Fruit fly (Drosophila melanogaster): ENCODE data around the gene spartin.
A peak's percentile ranks its signal among the peaks of the same experiment; 100 is the strongest.

Gene spartin

dm6 chr3R:4687207-4687606, 32.6 kb downstream of the spartin start (continued):
- TF ChIP-seq acj6 (GFP tag; optimal IDR thresholded peaks at IDR 0.05) (peak; percentile 63), CG10631 (GFP tag; optimal IDR thresholded peaks at IDR 0.05) (peak; percentile 71), achi (GFP tag; optimal IDR thresholded peaks at IDR 0.05) (peak; percentile 74), Gug (GFP tag; IDR thresholded peaks at IDR 0.05) (peak; percentile 56; the same call in 1 of the 2 replicates), Eip78C (GFP tag) (peak; percentile 82), salr (GFP tag; optimal IDR thresholded peaks at IDR 0.05) (peak; percentile 22 to 73), Hr38 (GFP tag; optimal IDR thresholded peaks at IDR 0.05) (no peak), Sox102F (GFP tag; optimal IDR thresholded peaks at IDR 0.05) (no peak), CG7368 (GFP tag; optimal IDR thresholded peaks at IDR 0.05) (peak; percentile 44), Sox15 (GFP tag; optimal IDR thresholded peaks at IDR 0.05) (no peak), fkh (GFP tag; optimal IDR thresholded peaks at IDR 0.05) (no peak), eg (GFP tag; IDR thresholded peaks at IDR 0.05) (peak; percentile 65; the same call in 1 of the 3 replicates), CG31627 (GFP tag; optimal IDR thresholded peaks at IDR 0.05) (peak; percentile 23), CG6792 (GFP tag; optimal IDR thresholded peaks at IDR 0.05) (peak; percentile 27), pdm3 (GFP tag; optimal IDR thresholded peaks at IDR 0.05) (peak; percentile 56), fd59A (GFP tag; optimal IDR thresholded peaks at IDR 0.05) (peak; percentile 12), spab (GFP tag; optimal IDR thresholded peaks at IDR 0.05) (peak; percentile 13), CG6808 (GFP tag; optimal IDR thresholded peaks at IDR 0.05) (peak; percentile 4), CG3032 (tag; optimal IDR thresholded peaks at IDR 0.05) (peak; percentile 29), Ets96B (tag; optimal IDR thresholded peaks at IDR 0.05) (peak; percentile 45), dac (GFP tag; optimal IDR thresholded peaks at IDR 0.05) (peak; percentile 16), Hr4 (GFP tag; optimal IDR thresholded peaks at IDR 0.05) (peak; percentile 64), Met (GFP tag; optimal IDR thresholded peaks at IDR 0.05) (peak; percentile 11), CG16779 (tag; optimal IDR thresholded peaks at IDR 0.05) (no peak), OdsH (GFP tag; optimal IDR thresholded peaks at IDR 0.05) (peak; percentile 61), Eip93F (GFP tag; optimal IDR thresholded peaks at IDR 0.05) (no peak), Blimp-1 (GFP tag; optimal IDR thresholded peaks at IDR 0.05) (no peak), CG6854 (GFP tag; optimal IDR thresholded peaks at IDR 0.05) (no peak), CG8632 (GFP tag; optimal IDR thresholded peaks at IDR 0.05) (no peak), lz (GFP tag; optimal IDR thresholded peaks at IDR 0.05) (peak; percentile 8)

DNA sequence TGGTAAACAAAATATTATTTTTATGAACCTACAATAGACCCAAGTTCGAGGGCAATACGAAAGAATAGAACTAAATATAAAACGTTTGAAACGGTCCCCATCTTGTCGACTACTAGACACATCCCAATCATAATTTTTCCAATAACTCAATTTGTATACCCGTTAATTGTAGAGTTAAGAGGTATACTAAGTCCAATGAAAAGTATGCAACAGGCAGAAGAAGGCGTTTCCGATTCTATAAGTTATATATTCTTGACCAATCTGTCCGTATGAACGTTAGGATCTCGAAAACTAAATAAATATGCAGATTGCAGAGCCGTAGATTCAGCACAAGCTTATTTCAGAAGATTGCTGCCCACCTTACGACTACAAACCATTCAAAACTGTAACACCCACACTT, 35.9 kb downstream of the spartin start, which contains the start of gene CG33927:
Gene CG33927 (minus strand): TSS at position 101 of the 400 bp plus-strand sequence.
- no peak for TF ChIP-seq Ets96B (tag; optimal IDR thresholded peaks at IDR 0.05)
- no peak for TF ChIP-seq fd59A (GFP tag; optimal IDR thresholded peaks at IDR 0.05)
- TF ChIP-seq Sox102F (GFP tag; optimal IDR thresholded peaks at IDR 0.05) = no peak
- no peak for TF ChIP-seq vri (GFP tag; optimal IDR thresholded peaks at IDR 0.05)
- no peak for TF ChIP-seq ss (GFP tag; optimal IDR thresholded peaks at IDR 0.05)
- TF ChIP-seq eg (GFP tag; IDR thresholded peaks at IDR 0.05) = no peak
- TF ChIP-seq Eip75B (GFP tag; optimal IDR thresholded peaks at IDR 0.05) = no peak

dm6 chr3R:4694805-4695204, 40.2 kb downstream of the spartin start:
- TF ChIP-seq salr (GFP tag; optimal IDR thresholded peaks at IDR 0.05) = no peak
- TF ChIP-seq CG4318 (GFP tag; optimal IDR thresholded peaks at IDR 0.05) = no peak

dm6 chr3R:4705167-4705566, 50.6 kb downstream of the spartin start:
- TF ChIP-seq CG11902 (GFP tag; optimal IDR thresholded peaks at IDR 0.05) (no peak), CG10631 (GFP tag; optimal IDR thresholded peaks at IDR 0.05) (no peak), CG8119 (GFP tag; IDR thresholded peaks at IDR 0.05) (no peak), CG4318 (GFP tag; optimal IDR thresholded peaks at IDR 0.05) (no peak)
